Worm (Caenorhabditis elegans) whole organism, early embryonic: Measurements from ENCODE around the gene nstp-1.

ENCODE experiments used
- B0310.2 ChIP-seq: sonication (generic microtip); optimal IDR thresholded peaks from 2 replicates; lab custom pipeline; 2016; ENCODE audit warnings: mild to moderate bottlenecking, missing genetic modification characterization, missing compliant biosample characterization
- flt-1 ChIP-seq: fragments of 200-800 bp; sonication (Bioruptor generic); IDR thresholded peaks from 2 replicates; pipeline ENCODE4 v1.3.6; 2022; ENCODE audit warnings: missing genetic modification characterization, missing compliant biosample characterization
- pes-1 ChIP-seq: fragments of 200-800 bp; sonication (Bioruptor generic); IDR thresholded peaks from 2 replicates; pipeline ENCODE4 v1.3.6; 2022; ENCODE audit warnings: missing genetic modification reagents, missing genetic modification characterization, missing compliant biosample characterization
- scrt-1 ChIP-seq: fragments of 200-800 bp; sonication (Bioruptor generic); IDR thresholded peaks from 2 replicates; pipeline ENCODE4 v1.3.6; 2022; ENCODE audit warnings: missing genetic modification characterization, missing compliant biosample characterization
- sea-1 ChIP-seq: fragments of 200-800 bp; sonication (Bioruptor generic); conservative IDR thresholded peaks from 2 replicates; pipeline ENCODE4 v1.3.6; 2022; ENCODE audit warnings: missing genetic modification characterization, missing compliant biosample characterization
- tbx-11 ChIP-seq: fragments of 200-800 bp; sonication (Bioruptor generic); IDR thresholded peaks from 2 replicates; pipeline ENCODE4 v1.3.6; 2022; ENCODE audit warnings: missing genetic modification characterization, missing compliant biosample characterization
- tbx-37 ChIP-seq: fragments of 200-800 bp; sonication (Bioruptor generic); conservative IDR thresholded peaks from 2 replicates; pipeline ENCODE4 v1.3.6; 2022; ENCODE audit warnings: missing genetic modification reagents, missing genetic modification characterization, missing compliant biosample characterization
- tra-4 ChIP-seq: sonication (generic microtip); optimal IDR thresholded peaks from 2 replicates; lab custom pipeline; 2017; ENCODE audit warnings: missing genetic modification characterization, missing compliant biosample characterization

The nstp-1 gene

ce11 chrIV:9034340-9034739 lies 49.7 kb downstream of the nstp-1 start, which contains the start of gene C53D6.10:
Gene C53D6.10 (minus strand): TSS chrIV:9034440.
- no peak for TF ChIP-seq tbx-37 (GFP tag; lab: Robert Waterston, UW)
- TF ChIP-seq flt-1 (GFP tag; lab: Robert Waterston, UW) = no peak
- TF ChIP-seq tbx-11 (GFP tag; lab: Robert Waterston, UW) = no peak
- no peak for TF ChIP-seq sea-1
- TF ChIP-seq B0310.2 (tag; lab: Kevin White, UChicago) = no peak
- no peak for TF ChIP-seq scrt-1
- TF ChIP-seq tra-4 (tag; lab: Kevin White, UChicago) = no peak
- no peak for TF ChIP-seq pes-1 (GFP tag; lab: Robert Waterston, UW)
